Worm (Caenorhabditis elegans): ENCODE results near the gene F11C1.1.

ce11 chrX:12990529-12991520 is at the start of gene F11C1.1, which contains the start of gene vwa-8:
- TF ChIP-seq ama-1 (optimal IDR thresholded peaks at IDR 0.05) (no peak), ama-1 (GFP tag; optimal IDR thresholded peaks at IDR 0.05) (no peak), B0336.3 (GFP tag; IDR thresholded peaks at IDR 0.05) (no peak), chd-7 (tag; optimal IDR thresholded peaks at IDR 0.05) (no peak), nhr-90 (tag; optimal IDR thresholded peaks at IDR 0.05) (no peak), T07F8.4 (tag; optimal IDR thresholded peaks at IDR 0.05) (no peak)

Measured in whole organism, young adult.